Worm (Caenorhabditis elegans): ENCODE results near the gene hcp-1.

The hcp-1 gene

DNA sequence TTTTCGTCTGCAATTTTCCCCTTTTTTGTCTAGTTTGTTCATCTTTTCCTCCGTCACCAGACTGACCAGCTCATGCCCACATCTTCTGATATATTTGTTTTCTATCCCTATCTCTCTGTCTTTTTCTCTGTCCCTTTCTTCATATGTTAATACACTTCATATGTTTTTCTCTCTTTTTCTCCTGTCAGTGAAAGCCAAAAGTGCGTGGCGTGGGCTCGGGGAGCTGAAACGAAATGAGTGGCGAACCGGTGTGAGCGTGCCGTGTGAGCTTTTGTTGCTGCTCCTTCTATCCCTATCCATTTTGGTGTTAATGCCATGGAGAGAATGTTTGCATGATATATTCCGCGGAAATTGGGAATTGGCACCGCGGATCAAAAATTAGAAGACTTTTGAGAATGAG is 37.9 kb downstream of the hcp-1 start:
- TF ChIP-seq tra-4 (tag; optimal IDR thresholded peaks at IDR 0.05) (no peak), hnd-1 (tag; optimal IDR thresholded peaks at IDR 0.05) (no peak), pes-1 (GFP tag; IDR thresholded peaks at IDR 0.05) (no peak), aly-1 (tag; optimal IDR thresholded peaks at IDR 0.05) (no peak), ama-1 (optimal IDR thresholded peaks at IDR 0.05) (no peak), hmg-4 (GFP tag; optimal IDR thresholded peaks at IDR 0.05) (no peak), hmbx-1 (tag; optimal IDR thresholded peaks at IDR 0.05) (no peak)

DNA sequence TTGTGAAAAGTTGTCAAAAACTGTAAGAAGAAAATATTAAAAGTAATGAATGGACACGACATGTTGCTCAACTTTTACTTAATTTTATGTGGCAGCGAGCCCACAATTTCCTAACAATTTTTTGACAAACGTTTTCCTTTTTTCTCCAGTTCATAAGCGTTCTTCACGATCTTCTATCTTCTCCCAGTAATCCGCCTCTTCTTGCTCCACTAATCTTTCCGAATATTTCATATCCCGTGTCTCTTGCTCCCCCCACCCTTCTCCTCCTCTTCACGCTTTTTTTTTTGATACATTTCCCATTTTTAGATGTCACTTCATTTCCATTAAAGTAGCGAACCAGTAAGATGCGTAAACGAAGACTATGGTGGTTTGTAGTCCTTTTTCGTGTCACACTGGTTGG is 38.9 kb downstream of the hcp-1 start, which contains the start of gene scd-2:
scd-2 (plus strand) TSS at position 301 of the 400 bp plus-strand sequence.
- TF ChIP-seq F13C5.2 (tag; optimal IDR thresholded peaks at IDR 0.05) = no peak
- TF ChIP-seq hmg-4 (GFP tag; optimal IDR thresholded peaks at IDR 0.05) = no peak
- no peak for TF ChIP-seq ceh-13 (GFP tag; optimal IDR thresholded peaks at IDR 0.05)
- no peak for TF ChIP-seq ceh-36 (tag; optimal IDR thresholded peaks at IDR 0.05)
- TF ChIP-seq hmbx-1 (tag; optimal IDR thresholded peaks at IDR 0.05) = no peak

- no peak for TF ChIP-seq ceh-13 (GFP tag; optimal IDR thresholded peaks at IDR 0.05)
- no peak for TF ChIP-seq tra-4 (tag; optimal IDR thresholded peaks at IDR 0.05)
- no peak for TF ChIP-seq sea-1 (GFP tag; conservative IDR thresholded peaks at IDR 0.05)
- TF ChIP-seq F13C5.2 (tag; optimal IDR thresholded peaks at IDR 0.05) = no peak
- no peak for TF ChIP-seq hmbx-1 (tag; optimal IDR thresholded peaks at IDR 0.05)
- no peak for TF ChIP-seq hmg-4 (GFP tag; optimal IDR thresholded peaks at IDR 0.05)
- TF ChIP-seq tbx-11 (GFP tag; IDR thresholded peaks at IDR 0.05) = no peak
- TF ChIP-seq hnd-1 (tag; optimal IDR thresholded peaks at IDR 0.05) = no peak
- no peak for TF ChIP-seq flt-1 (GFP tag; IDR thresholded peaks at IDR 0.05)
- no peak for TF ChIP-seq scrt-1 (GFP tag; IDR thresholded peaks at IDR 0.05)
- TF ChIP-seq ama-1 (optimal IDR thresholded peaks at IDR 0.05) = no peak
- TF ChIP-seq B0310.2 (tag; optimal IDR thresholded peaks at IDR 0.05) = no peak
- no peak for TF ChIP-seq ceh-36 (tag; optimal IDR thresholded peaks at IDR 0.05)
These were observed 51.8 kb downstream of the hcp-1 start for ce11 chrV:6645810-6646209.

Measured in whole organism, early embryonic.